Worm (Caenorhabditis elegans) whole organism, mixed stage, embryonic: ENCODE data around the gene F20C5.5.

Experiments
- elt-1 ChIP-seq: sonication (generic microtip); optimal IDR thresholded peaks from 2 replicates; lab custom pipeline; 2017; ENCODE audit warnings: missing genetic modification characterization, mild to moderate bottlenecking, missing compliant biosample characterization, antibody characterized with exemption, moderate library complexity, borderline replicate concordance; ENCODE audit not compliant: insufficient read depth
- elt-3 ChIP-seq: fragments of 150-350 bp; optimal IDR thresholded peaks from 2 replicates; lab custom pipeline; 2014; ENCODE audit warnings: missing biosample characterization, missing genetic modification characterization
- lin-13 ChIP-seq: fragments of 150-350 bp; optimal IDR thresholded peaks from 2 replicates; lab custom pipeline; 2014; ENCODE audit warnings: missing biosample characterization, missing genetic modification characterization
- nhr-76 ChIP-seq: sonication (generic microtip); optimal IDR thresholded peaks from 2 replicates; lab custom pipeline; 2017; ENCODE audit warnings: missing biosample characterization, missing genetic modification characterization
- pha-4 ChIP-seq: fragments of 150-350 bp; optimal IDR thresholded peaks from 2 replicates; lab custom pipeline; 2018; ENCODE audit warnings: missing biosample characterization, missing genetic modification reagents, missing genetic modification characterization
- ztf-11 ChIP-seq: fragments of 150-350 bp; optimal IDR thresholded peaks from 2 replicates; lab custom pipeline; 2014; ENCODE audit warnings: missing biosample characterization, missing genetic modification characterization

DNA sequence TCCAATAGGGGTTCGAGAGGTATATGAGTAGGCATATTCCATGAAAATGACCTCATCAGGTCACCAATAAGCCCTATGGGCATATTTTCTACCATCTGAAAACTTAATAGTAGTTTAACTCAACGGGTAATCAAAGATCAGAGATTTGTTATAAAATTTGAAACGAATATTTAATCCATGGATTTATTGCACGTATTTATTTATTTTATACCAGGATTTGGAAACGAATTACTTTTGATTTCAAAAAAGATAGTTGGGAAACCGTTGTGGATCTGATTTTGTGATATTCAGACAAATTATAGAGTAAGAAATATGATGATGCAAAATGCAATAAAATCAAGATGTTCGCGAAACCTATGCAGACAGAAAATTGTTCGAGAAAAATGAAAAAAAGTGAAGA is 23.4 kb upstream of the F20C5.5 start, which contains the start of gene C33D9.3:
- no peak for TF ChIP-seq pha-4 (tag; lab: Kevin White, UChicago)
- no peak for TF ChIP-seq elt-1 (tag; lab: Kevin White, UChicago)
- TF ChIP-seq nhr-76 (tag; lab: Kevin White, UChicago) = no peak
- TF ChIP-seq ztf-11 (tag; lab: Kevin White, UChicago) = no peak
- no peak for TF ChIP-seq elt-3 (tag; lab: Kevin White, UChicago)
- TF ChIP-seq lin-13 = no peak
